Fruit fly (Drosophila melanogaster) whole organism, embryonic: ENCODE results near the gene Ppm1.

Experiments used
- CG10321 ChIP-seq: fragments of 200-800 bp; sonication (Bioruptor generic); IDR thresholded peaks from 2 replicates; pipeline ENCODE4 v1.3.6; 2022; ENCODE audit warnings: missing biosample characterization, missing genetic modification characterization
- CG12104 ChIP-seq: fragments of 200-800 bp; sonication (Bioruptor generic); optimal IDR thresholded peaks from 3 replicates; lab custom pipeline; 2016; ENCODE audit warnings: missing biosample characterization, missing genetic modification characterization
- CG13894 ChIP-seq: fragments of 200-800 bp; sonication (Bioruptor generic); optimal IDR thresholded peaks from 3 replicates; lab custom pipeline; 2018; ENCODE audit warnings: missing biosample characterization, mild to moderate bottlenecking, missing genetic modification characterization, moderate library complexity
- CG15479 ChIP-seq: fragments of 200-800 bp; sonication (Bioruptor generic); optimal IDR thresholded peaks from 3 replicates; lab custom pipeline; 2019; ENCODE audit warnings: missing biosample characterization, mild to moderate bottlenecking, missing genetic modification characterization, moderate library complexity
- CG17385 ChIP-seq: fragments of 200-800 bp; sonication (Bioruptor generic); optimal IDR thresholded peaks from 3 replicates; lab custom pipeline; 2018; ENCODE audit warnings: missing biosample characterization, mild to moderate bottlenecking, missing genetic modification characterization
- CG32767 ChIP-seq: fragments of 200-800 bp; sonication (Bioruptor generic); IDR thresholded peaks from 2 replicates; pipeline ENCODE4 v1.3.6; 2022; ENCODE audit warnings: missing biosample characterization, missing genetic modification characterization
- CG3847 ChIP-seq: fragments of 200-800 bp; sonication (Bioruptor generic); IDR thresholded peaks from 2 replicates; pipeline ENCODE4 v1.3.6; 2022; ENCODE audit warnings: missing biosample characterization, missing genetic modification characterization
- CG4328 ChIP-seq: fragments of 200-800 bp; sonication (Bioruptor generic); optimal IDR thresholded peaks from 3 replicates; lab custom pipeline; 2017; ENCODE audit warnings: missing biosample characterization, missing genetic modification reagents, missing genetic modification characterization
- CG4360 ChIP-seq: fragments of 200-800 bp; sonication (Bioruptor generic); IDR thresholded peaks from 2 replicates; pipeline ENCODE4 v1.3.6; 2022; ENCODE audit warnings: missing biosample characterization, missing genetic modification characterization
- CG6175 ChIP-seq: fragments of 200-800 bp; sonication (Bioruptor generic); IDR thresholded peaks from 3 replicates; pipeline ENCODE4 v1.3.6; 2022; ENCODE audit warnings: missing biosample characterization, missing genetic modification characterization
- CG7372 ChIP-seq: fragments of 200-800 bp; sonication (Bioruptor generic); IDR thresholded peaks from 2 replicates; pipeline ENCODE4 v1.3.6; 2022; ENCODE audit warnings: missing biosample characterization, missing genetic modification characterization
- CG9727 ChIP-seq: fragments of 200-800 bp; sonication (Bioruptor generic); optimal IDR thresholded peaks from 3 replicates; lab custom pipeline; 2017; ENCODE audit warnings: missing biosample characterization, mild to moderate bottlenecking, missing genetic modification characterization
- Drgx ChIP-seq: fragments of 200-800 bp; sonication (Bioruptor generic); IDR thresholded peaks from 2 replicates; pipeline ENCODE4 v1.3.6; 2022; ENCODE audit warnings: missing biosample characterization, missing genetic modification characterization
- HmgZ ChIP-seq: fragments of 200-800 bp; sonication (Bioruptor generic); optimal IDR thresholded peaks from 2 replicates; lab custom pipeline; 2018; ENCODE audit warnings: missing biosample characterization, mild to moderate bottlenecking, missing genetic modification characterization
- Nf-YC ChIP-seq: fragments of 200-800 bp; optimal IDR thresholded peaks from 3 replicates; lab custom pipeline; 2019; ENCODE audit warnings: missing biosample characterization, mild to moderate bottlenecking, missing genetic modification characterization, moderate library complexity
- Opbp ChIP-seq: fragments of 200-800 bp; sonication (Bioruptor generic); IDR thresholded peaks from 3 replicates; pipeline ENCODE4 v1.3.6; 2022; ENCODE audit warnings: missing biosample characterization, missing genetic modification characterization; ENCODE audit not compliant: partially characterized antibody
- PHDP ChIP-seq: fragments of 200-800 bp; sonication (Bioruptor generic); optimal IDR thresholded peaks from 3 replicates; lab custom pipeline; 2018; ENCODE audit warnings: missing biosample characterization, mild to moderate bottlenecking, missing genetic modification characterization, moderate library complexity
- Pdp1 ChIP-seq, 2 experiments: fragments of 200-800 bp; sonication (Bioruptor generic); optimal IDR thresholded peaks; 3 replicates each; lab custom pipeline; 2016; ENCODE audit warnings: missing biosample characterization in 2 of 2, missing genetic modification characterization in 2 of 2, mild to moderate bottlenecking in 1 of 2, moderate library complexity in 1 of 2
- Ravus ChIP-seq: fragments of 200-800 bp; sonication (Bioruptor generic); IDR thresholded peaks from 2 replicates; pipeline ENCODE4 v1.3.6; 2022; ENCODE audit warnings: missing biosample characterization, missing genetic modification characterization
- Trl ChIP-seq, 3 experiments: fragments of >200 bp in 2 of 3; fragments of 200-800 bp in 1 of 3; sonication (Bioruptor generic) in 1 of 3; optimal IDR thresholded peaks; 2 replicates in 1 of 3; 3 replicates in 2 of 3; lab custom pipeline; 2016 to 2017; ENCODE audit warnings: missing biosample characterization in 1 of 3, missing genetic modification characterization in 1 of 3
- ara ChIP-seq: fragments of 200-800 bp; sonication (Bioruptor generic); IDR thresholded peaks from 2 replicates; pipeline ENCODE4 v1.3.6; 2022; ENCODE audit warnings: missing biosample characterization, missing genetic modification characterization
- bsh ChIP-seq, 2 experiments: fragments of 200-800 bp; sonication (Bioruptor generic); optimal IDR thresholded peaks; 2 replicates each; lab custom pipeline; 2017 to 2018; ENCODE audit warnings: mild to moderate bottlenecking in 2 of 2, missing biosample characterization in 2 of 2, missing genetic modification characterization in 2 of 2, moderate library complexity in 1 of 2
- cg ChIP-seq: fragments of 200-800 bp; sonication (Bioruptor generic); optimal IDR thresholded peaks from 3 replicates; lab custom pipeline; 2019; ENCODE audit warnings: missing biosample characterization, mild to moderate bottlenecking, missing genetic modification characterization, moderate library complexity
- chif ChIP-seq, 2 experiments: fragments of 200-800 bp; sonication (Bioruptor generic); optimal IDR thresholded peaks; 3 replicates each; lab custom pipeline; 2016; ENCODE audit warnings: missing biosample characterization in 2 of 2, missing genetic modification characterization in 2 of 2
- chinmo ChIP-seq: fragments of 200-800 bp; sonication (Bioruptor generic); IDR thresholded peaks from 4 replicates; pipeline ENCODE4 v1.3.6; 2022; ENCODE audit warnings: missing biosample characterization, missing genetic modification characterization; ENCODE audit not compliant: partially characterized antibody
- chm ChIP-seq: fragments of 200-800 bp; sonication (Bioruptor generic); IDR thresholded peaks from 2 replicates; pipeline ENCODE4 v1.3.6; 2022; ENCODE audit warnings: missing biosample characterization, missing genetic modification characterization
- crol ChIP-seq: fragments of 200-800 bp; sonication (Bioruptor generic); IDR thresholded peaks from 2 replicates; pipeline ENCODE4 v1.3.6; 2022; ENCODE audit warnings: missing biosample characterization, missing genetic modification characterization
- eve ChIP-seq, 2 experiments: fragments of >200 bp; optimal IDR thresholded peaks; 2 replicates each; lab custom pipeline; 2017; ENCODE audit warnings: missing biosample characterization in 2 of 2, missing genetic modification characterization in 2 of 2
- exex ChIP-seq: fragments of 200-800 bp; sonication (Bioruptor generic); optimal IDR thresholded peaks from 4 replicates; lab custom pipeline; 2018; ENCODE audit warnings: missing biosample characterization, mild to moderate bottlenecking, missing genetic modification characterization, moderate library complexity
- gce ChIP-seq: fragments of 200-800 bp; sonication (Bioruptor generic); IDR thresholded peaks from 3 replicates; pipeline ENCODE4 v1.3.6; 2022; ENCODE audit warnings: missing biosample characterization, missing genetic modification characterization
- insv ChIP-seq, 2 experiments: fragments of 200-800 bp; sonication (Bioruptor generic); optimal IDR thresholded peaks; 3 replicates each; lab custom pipeline; 2016 to 2018; ENCODE audit warnings: missing biosample characterization in 2 of 2, missing genetic modification characterization in 2 of 2
- nom ChIP-seq: fragments of 200-800 bp; sonication (Bioruptor generic); optimal IDR thresholded peaks from 2 replicates; lab custom pipeline; 2017; ENCODE audit warnings: missing biosample characterization, missing genetic modification characterization, mild to moderate bottlenecking, moderate library complexity, missing genetic modification reagents
- pb ChIP-seq: fragments of 200-800 bp; sonication (Bioruptor generic); optimal IDR thresholded peaks from 3 replicates; lab custom pipeline; 2016; ENCODE audit warnings: missing biosample characterization, missing genetic modification characterization
- pros ChIP-seq: fragments of 200-800 bp; sonication (Bioruptor generic); optimal IDR thresholded peaks from 3 replicates; lab custom pipeline; 2019; ENCODE audit warnings: missing biosample characterization, mild to moderate bottlenecking, missing genetic modification characterization, moderate library complexity
- sqz ChIP-seq: fragments of 200-800 bp; sonication (Bioruptor generic); optimal IDR thresholded peaks from 3 replicates; lab custom pipeline; 2018; ENCODE audit warnings: missing biosample characterization, mild to moderate bottlenecking, missing genetic modification characterization
- tll ChIP-seq, 2 experiments: fragments of 200-800 bp in 1 of 2; fragments of >200 bp in 1 of 2; sonication (Bioruptor generic) in 1 of 2; optimal IDR thresholded peaks; 2 replicates each; lab custom pipeline; 2017 to 2019; ENCODE audit warnings: missing biosample characterization in 2 of 2, missing genetic modification characterization in 2 of 2, mild to moderate bottlenecking in 1 of 2, moderate library complexity in 1 of 2
- wor ChIP-seq: fragments of 200-800 bp; sonication (Bioruptor generic); IDR thresholded peaks from 2 replicates; pipeline ENCODE4 v1.3.6; 2022; ENCODE audit warnings: missing biosample characterization, missing genetic modification characterization

The Ppm1 gene

DNA sequence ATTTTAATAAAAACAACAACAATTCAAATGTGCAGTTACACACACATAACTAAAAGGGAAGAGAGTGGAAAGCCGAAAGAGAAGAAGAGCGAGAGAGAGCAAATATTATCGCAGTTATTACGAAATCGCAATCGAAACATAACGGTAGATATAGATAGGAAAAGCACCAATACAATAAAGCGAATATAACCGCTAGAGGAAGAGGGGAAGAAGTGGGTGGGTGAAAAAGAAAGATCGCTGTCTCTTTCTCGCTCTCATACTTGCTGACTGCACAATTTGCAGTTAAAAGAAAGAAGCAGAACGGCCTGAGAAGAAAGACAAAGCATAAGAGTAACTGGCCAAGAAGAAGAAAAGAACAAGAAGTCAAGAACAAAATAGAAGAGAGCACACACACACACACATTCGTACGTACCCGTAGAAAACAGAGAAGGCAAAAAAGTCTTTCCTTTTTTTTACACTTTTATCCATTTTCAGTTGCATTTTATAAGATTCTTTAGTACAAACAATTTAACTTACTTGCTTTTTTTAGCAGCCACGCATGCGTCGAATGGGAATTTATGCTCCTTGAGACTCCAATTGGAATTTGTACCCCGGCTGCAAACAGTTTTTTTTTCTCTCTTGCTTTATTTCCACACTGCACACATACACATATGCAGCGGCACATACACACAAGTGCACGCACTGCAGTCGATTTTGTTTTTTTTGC is 41.6 kb upstream of the Ppm1 start:
- TF ChIP-seq CG15479 (GFP tag; lab: Kevin White, UChicago) (peak; percentile 66), CG17385 (GFP tag; lab: Kevin White, UChicago) (peak; percentile 88), ara (0 out of 2 replicates have a peak, but pooled peaks have one; percentile 31), CG13894 (tag; lab: Kevin White, UChicago) (no peak), CG3847 (no peak), chinmo (0 out of 4 replicates have a peak, but pooled peaks have one; percentile 38), CG4360 (GFP tag; lab: Robert Waterston, UW) (peak; percentile 22; the same call in 1 of the 2 replicates), cg (GFP tag; lab: Kevin White, UChicago) (peak; percentile 86), CG6175 (GFP tag; lab: Robert Waterston, UW) (no peak), chm (peak; percentile 24; the same call in 1 of the 2 replicates), CG9727 (GFP tag; lab: Kevin White, UChicago) (no peak), CG7372 (GFP tag; lab: Robert Waterston, UW) (no peak), chif (GFP tag; optimal IDR thresholded peaks at IDR 0.05; lab: Kevin White, UChicago) (no peak), CG12104 (GFP tag; lab: Kevin White, UChicago) (no peak), Opbp (GFP tag; lab: Robert Waterston, UW) (peak; percentile 19; the same call in 1 of the 3 replicates), HmgZ (tag; lab: Kevin White, UChicago) (no peak), CG32767 (GFP tag; lab: Robert Waterston, UW) (no peak), exex (peak; percentile 6), CG4328 (GFP tag; lab: Kevin White, UChicago) (no peak), sqz (GFP tag; lab: Kevin White, UChicago) (peak; percentile 25), Nf-YC (tag; lab: Kevin White, UChicago) (peak; percentile 32), pb (no peak), insv (GFP tag; optimal IDR thresholded peaks at IDR 0.05; lab: Kevin White, UChicago) (peak; percentile 70 to 95), gce (GFP tag; lab: Robert Waterston, UW) (no peak), Pdp1 (GFP tag; optimal IDR thresholded peaks at IDR 0.05; lab: Kevin White, UChicago) (peak in 1 of 2 experiments; percentile 24), tll (GFP tag; optimal IDR thresholded peaks at IDR 0.05; lab: Kevin White, UChicago) (peak in 1 of 2 experiments; percentile 42), Trl (optimal IDR thresholded peaks at IDR 0.05; lab: Kevin White, UChicago) (peak; percentile 29 to 54), Trl (GFP tag; optimal IDR thresholded peaks at IDR 0.05; lab: Kevin White, UChicago) (no peak), pros (GFP tag; lab: Kevin White, UChicago) (peak; percentile 74), PHDP (tag; lab: Kevin White, UChicago) (no peak), crol (GFP tag; lab: Robert Waterston, UW) (peak; percentile 63; the same call in 1 of the 2 replicates), CG10321 (GFP tag; lab: Robert Waterston, UW) (peak; percentile 54), Drgx (peak; percentile 49), bsh (GFP tag; optimal IDR thresholded peaks at IDR 0.05; lab: Kevin White, UChicago) (peak in 1 of 2 experiments; percentile 68), Ravus (GFP tag; lab: Robert Waterston, UW) (no peak), wor (no peak), nom (GFP tag; lab: Kevin White, UChicago) (peak; percentile 93)

- TF ChIP-seq Trl (optimal IDR thresholded peaks at IDR 0.05; lab: Kevin White, UChicago) (peak; percentile 42 to 47), Trl (GFP tag; optimal IDR thresholded peaks at IDR 0.05; lab: Kevin White, UChicago) (no peak), cg (GFP tag; lab: Kevin White, UChicago) (peak; percentile 55), insv (GFP tag; optimal IDR thresholded peaks at IDR 0.05; lab: Kevin White, UChicago) (peak; percentile 50 to 76), CG32767 (GFP tag; lab: Robert Waterston, UW) (no peak), eve (GFP tag; optimal IDR thresholded peaks at IDR 0.05; lab: Kevin White, UChicago) (peak in 1 of 2 experiments; percentile 45)
Observed at dm6 chr3L:540089-540407, 41.1 kb upstream of the Ppm1 start.
